Fruit fly (Drosophila melanogaster) whole organism, embryonic: ENCODE results near the gene RpL8.

Experiments
- Atf-2 ChIP-seq: fragments of 200-800 bp; sonication (Bioruptor generic); optimal IDR thresholded peaks from 2 replicates; lab custom pipeline; 2016; ENCODE audit warnings: missing biosample characterization, missing genetic modification characterization
- CG12769 ChIP-seq: fragments of 200-800 bp; sonication (Bioruptor generic); optimal IDR thresholded peaks from 2 replicates; lab custom pipeline; 2019; ENCODE audit warnings: missing biosample characterization, mild to moderate bottlenecking, missing genetic modification characterization, moderate library complexity
- CG1603 ChIP-seq: fragments of 200-800 bp; sonication (Bioruptor generic); optimal IDR thresholded peaks from 2 replicates; lab custom pipeline; 2019; ENCODE audit warnings: missing biosample characterization, mild to moderate bottlenecking, missing genetic modification characterization, moderate library complexity
- CG17328 ChIP-seq: fragments of 200-800 bp; sonication (Bioruptor generic); IDR thresholded peaks from 2 replicates; pipeline ENCODE4 v1.3.6; 2022; ENCODE audit warnings: missing biosample characterization, missing genetic modification characterization
- CG17361 ChIP-seq: fragments of 200-800 bp; sonication (Bioruptor generic); IDR thresholded peaks from 3 replicates; pipeline ENCODE4 v1.3.6; 2022; ENCODE audit warnings: missing biosample characterization, missing genetic modification characterization
- CG17829 ChIP-seq: fragments of 200-800 bp; optimal IDR thresholded peaks from 2 replicates; lab custom pipeline; 2019; ENCODE audit warnings: missing biosample characterization, mild to moderate bottlenecking, missing genetic modification characterization, moderate library complexity
- CG18262 ChIP-seq: fragments of 200-800 bp; optimal IDR thresholded peaks from 3 replicates; lab custom pipeline; 2019; ENCODE audit warnings: missing biosample characterization, mild to moderate bottlenecking, missing genetic modification characterization, moderate library complexity
- CG2199 ChIP-seq: fragments of 200-800 bp; sonication (Bioruptor generic); IDR thresholded peaks from 3 replicates; pipeline ENCODE4 v1.3.6; 2022; ENCODE audit warnings: missing biosample characterization, missing genetic modification characterization
- CG30020 ChIP-seq: fragments of 200-800 bp; optimal IDR thresholded peaks from 2 replicates; lab custom pipeline; 2019; ENCODE audit warnings: missing biosample characterization, mild to moderate bottlenecking, missing genetic modification characterization, moderate library complexity
- CG30431 ChIP-seq: fragments of 200-800 bp; sonication (Bioruptor generic); optimal IDR thresholded peaks from 2 replicates; lab custom pipeline; 2017; ENCODE audit warnings: missing biosample characterization, missing genetic modification characterization
- CG31388 ChIP-seq: fragments of 200-800 bp; sonication (Bioruptor generic); optimal IDR thresholded peaks from 2 replicates; lab custom pipeline; 2016; ENCODE audit warnings: missing biosample characterization, missing genetic modification characterization
- CG32767 ChIP-seq: fragments of 200-800 bp; sonication (Bioruptor generic); IDR thresholded peaks from 2 replicates; pipeline ENCODE4 v1.3.6; 2022; ENCODE audit warnings: missing biosample characterization, missing genetic modification characterization
- CG33213 ChIP-seq: fragments of 200-800 bp; sonication (Bioruptor generic); optimal IDR thresholded peaks from 3 replicates; lab custom pipeline; 2016; ENCODE audit warnings: missing biosample characterization, missing genetic modification characterization
- CG34224 ChIP-seq: fragments of 200-800 bp; sonication (Bioruptor generic); IDR thresholded peaks from 3 replicates; pipeline ENCODE4 v1.3.6; 2022; ENCODE audit warnings: missing biosample characterization, missing genetic modification characterization; ENCODE audit not compliant: partially characterized antibody
- CG4282 ChIP-seq: fragments of 200-800 bp; sonication (Bioruptor generic); optimal IDR thresholded peaks from 2 replicates; lab custom pipeline; 2016; ENCODE audit warnings: missing biosample characterization, missing genetic modification characterization
- CG4707 ChIP-seq: fragments of 200-800 bp; sonication (Bioruptor generic); optimal IDR thresholded peaks from 2 replicates; lab custom pipeline; 2018; ENCODE audit warnings: missing biosample characterization, mild to moderate bottlenecking, missing genetic modification characterization, moderate library complexity
- CG7271 ChIP-seq: fragments of 200-800 bp; sonication (Bioruptor generic); optimal IDR thresholded peaks from 2 replicates; lab custom pipeline; 2018; ENCODE audit warnings: missing biosample characterization, mild to moderate bottlenecking, missing genetic modification characterization, moderate library complexity
- CG7556 ChIP-seq: fragments of 200-800 bp; sonication (Bioruptor generic); optimal IDR thresholded peaks from 2 replicates; lab custom pipeline; 2017; ENCODE audit warnings: missing biosample characterization, mild to moderate bottlenecking, missing genetic modification characterization
- Dfd ChIP-seq, 2 experiments: fragments of >200 bp; optimal IDR thresholded peaks; 2 replicates each; lab custom pipeline; 2017; ENCODE audit warnings: missing biosample characterization in 2 of 2, missing genetic modification characterization in 2 of 2
- Hand ChIP-seq: fragments of 200-800 bp; sonication (Bioruptor generic); optimal IDR thresholded peaks from 2 replicates; lab custom pipeline; 2017; ENCODE audit warnings: mild to moderate bottlenecking, missing biosample characterization, missing genetic modification reagents, missing genetic modification characterization
- Hmx ChIP-seq: fragments of 200-800 bp; sonication (Bioruptor generic); optimal IDR thresholded peaks from 2 replicates; lab custom pipeline; 2016; ENCODE audit warnings: missing biosample characterization, missing genetic modification characterization
- Hr39 ChIP-seq: fragments of >200 bp; optimal IDR thresholded peaks from 2 replicates; lab custom pipeline; 2017
- Hr78 ChIP-seq, 2 experiments: fragments of 200-800 bp in 1 of 2; fragments of >200 bp in 1 of 2; sonication (Bioruptor generic) in 1 of 2; optimal IDR thresholded peaks; 2 replicates each; lab custom pipeline; 2017 to 2019; ENCODE audit warnings: missing biosample characterization in 2 of 2, missing genetic modification characterization in 2 of 2, mild to moderate bottlenecking in 1 of 2, moderate library complexity in 1 of 2
- Max ChIP-seq: fragments of 200-800 bp; sonication (Bioruptor generic); optimal IDR thresholded peaks from 2 replicates; lab custom pipeline; 2016; ENCODE audit warnings: missing biosample characterization, mild to moderate bottlenecking, missing genetic modification characterization
- Med ChIP-seq: fragments of 200-800 bp; sonication (Bioruptor generic); peaks from one replicate; lab custom pipeline; 2016; ENCODE audit warnings: missing biosample characterization, missing genetic modification characterization, mild to moderate bottlenecking, inconsistent platforms, moderate library complexity
- Nf-YC ChIP-seq: fragments of 200-800 bp; optimal IDR thresholded peaks from 3 replicates; lab custom pipeline; 2019; ENCODE audit warnings: missing biosample characterization, mild to moderate bottlenecking, missing genetic modification characterization, moderate library complexity
- Ravus ChIP-seq: fragments of 200-800 bp; sonication (Bioruptor generic); IDR thresholded peaks from 2 replicates; pipeline ENCODE4 v1.3.6; 2022; ENCODE audit warnings: missing biosample characterization, missing genetic modification characterization
- Spps ChIP-seq: fragments of 200-800 bp; sonication (Bioruptor generic); optimal IDR thresholded peaks from 2 replicates; lab custom pipeline; 2018; ENCODE audit warnings: missing biosample characterization, mild to moderate bottlenecking, missing genetic modification characterization
- Xrp1 ChIP-seq: fragments of 200-800 bp; sonication (Bioruptor generic); IDR thresholded peaks from 2 replicates; pipeline ENCODE4 v1.3.6; 2022; ENCODE audit warnings: missing biosample characterization, missing genetic modification characterization
- bbx ChIP-seq: fragments of 200-800 bp; sonication (Bioruptor generic); IDR thresholded peaks from 2 replicates; pipeline ENCODE4 v1.3.6; 2022; ENCODE audit warnings: missing biosample characterization, missing genetic modification characterization; ENCODE audit not compliant: partially characterized antibody
- bsh ChIP-seq, 2 experiments: fragments of 200-800 bp; sonication (Bioruptor generic); optimal IDR thresholded peaks; 2 replicates each; lab custom pipeline; 2017 to 2018; ENCODE audit warnings: mild to moderate bottlenecking in 2 of 2, missing biosample characterization in 2 of 2, missing genetic modification characterization in 2 of 2, moderate library complexity in 1 of 2
- btn ChIP-seq: fragments of 200-800 bp; sonication (Bioruptor generic); optimal IDR thresholded peaks from 2 replicates; lab custom pipeline; 2016; ENCODE audit warnings: missing biosample characterization, missing genetic modification characterization
- fd64A ChIP-seq: fragments of 200-800 bp; sonication (Bioruptor generic); optimal IDR thresholded peaks from 3 replicates; lab custom pipeline; 2018; ENCODE audit warnings: missing biosample characterization, mild to moderate bottlenecking, missing genetic modification characterization
- ftz-f1 ChIP-seq: fragments of 200-800 bp; sonication (Bioruptor generic); optimal IDR thresholded peaks from 2 replicates; lab custom pipeline; 2016; ENCODE audit warnings: missing biosample characterization, missing genetic modification characterization
- grau ChIP-seq: fragments of 200-800 bp; optimal IDR thresholded peaks from 3 replicates; lab custom pipeline; 2019; ENCODE audit warnings: missing biosample characterization, mild to moderate bottlenecking, missing genetic modification characterization, moderate library complexity
- h ChIP-seq: fragments of >200 bp; optimal IDR thresholded peaks from 2 replicates; lab custom pipeline; 2017
- jumu ChIP-seq: fragments of 200-800 bp; sonication (Bioruptor generic); optimal IDR thresholded peaks from 3 replicates; lab custom pipeline; 2016; ENCODE audit warnings: missing biosample characterization, missing genetic modification characterization
- nau ChIP-seq: fragments of 200-800 bp; sonication (Bioruptor generic); optimal IDR thresholded peaks from 3 replicates; lab custom pipeline; 2017; ENCODE audit warnings: missing biosample characterization, mild to moderate bottlenecking, missing genetic modification characterization, missing genetic modification reagents
- peb ChIP-seq: fragments of 200-800 bp; sonication (Bioruptor generic); IDR thresholded peaks from 2 replicates; pipeline ENCODE4 v1.3.6; 2022; ENCODE audit warnings: missing biosample characterization, missing genetic modification characterization
- salm ChIP-seq: fragments of 200-800 bp; sonication (Bioruptor generic); optimal IDR thresholded peaks from 2 replicates; lab custom pipeline; 2018; ENCODE audit warnings: missing biosample characterization, mild to moderate bottlenecking, missing genetic modification characterization
- slou ChIP-seq: fragments of 200-800 bp; sonication (Bioruptor generic); optimal IDR thresholded peaks from 3 replicates; lab custom pipeline; 2016; ENCODE audit warnings: missing biosample characterization, missing genetic modification characterization
- sr ChIP-seq: fragments of 200-800 bp; sonication (Bioruptor generic); IDR thresholded peaks from 3 replicates; pipeline ENCODE4 v1.3.6; 2022; ENCODE audit warnings: missing biosample characterization, missing genetic modification characterization
- trem ChIP-seq: fragments of 200-800 bp; optimal IDR thresholded peaks from 3 replicates; lab custom pipeline; 2019; ENCODE audit warnings: missing biosample characterization, mild to moderate bottlenecking, missing genetic modification characterization, moderate library complexity
- vnd ChIP-seq: fragments of 200-800 bp; sonication (Bioruptor generic); IDR thresholded peaks from 3 replicates; pipeline ENCODE4 v1.3.6; 2022; ENCODE audit warnings: missing biosample characterization, missing genetic modification characterization; ENCODE audit not compliant: partially characterized antibody
- vvl ChIP-seq: fragments of 200-800 bp; sonication (Bioruptor generic); IDR thresholded peaks from 2 replicates; pipeline ENCODE4 v1.3.6; 2022; ENCODE audit warnings: missing biosample characterization, missing genetic modification characterization

Gene RpL8

DNA sequence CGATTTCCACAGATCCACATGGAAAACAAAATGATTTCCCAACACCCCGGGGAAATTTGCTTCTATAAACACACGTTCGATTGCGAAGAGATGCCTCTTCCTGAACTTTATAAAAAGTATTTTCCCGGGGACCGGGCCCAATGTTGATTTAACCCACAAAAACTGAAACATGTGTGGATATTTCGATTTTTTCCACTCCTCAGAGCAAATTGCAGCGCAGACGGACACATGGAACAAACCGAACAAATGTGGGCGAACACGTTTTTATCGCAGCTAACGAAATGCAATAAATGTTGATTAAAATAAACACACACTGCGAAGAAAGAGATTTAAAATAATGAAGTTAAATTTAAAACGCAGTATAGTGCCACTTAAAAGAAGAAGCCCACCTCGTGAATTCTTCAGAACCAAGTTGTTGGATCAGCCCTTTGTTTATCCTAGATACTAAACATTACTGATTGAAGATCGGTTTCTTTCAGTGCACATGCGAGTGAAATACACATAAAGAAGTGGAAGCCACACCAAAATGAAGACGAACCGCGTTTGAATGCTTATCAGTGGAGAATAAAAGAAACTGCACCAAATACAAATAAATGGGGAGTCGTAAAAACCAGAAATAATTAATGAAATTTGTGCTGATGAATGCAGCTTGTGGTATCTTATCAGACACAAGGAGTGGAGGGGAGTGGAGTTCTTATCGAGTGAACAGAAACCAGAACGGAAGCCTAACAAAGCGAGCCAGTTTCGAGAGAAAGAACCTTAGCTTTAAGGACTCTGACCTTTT lies 4.3 kb upstream of the RpL8 start (continued):
- TF ChIP-seq CG34224 (GFP tag; lab: Robert Waterston, UW) (no peak), CG18262 (tag; lab: Kevin White, UChicago) (peak; percentile 89), vnd (GFP tag; lab: Robert Waterston, UW) (no peak), Nf-YC (tag; lab: Kevin White, UChicago) (peak; percentile 24)

dm6 chr3L:2583537-2583870 lies 3.8 kb upstream of the RpL8 start:
- TF ChIP-seq CG30020 (tag; lab: Kevin White, UChicago) (no peak), CG12769 (tag; lab: Kevin White, UChicago) (no peak), bbx (GFP tag; lab: Robert Waterston, UW) (0 out of 2 replicates have a peak, but pooled peaks have one; percentile 20), sr (peak; percentile 99), Med (GFP tag; lab: Kevin White, UChicago) (peak; percentile 27), ftz-f1 (GFP tag; lab: Kevin White, UChicago) (peak; percentile 53), Hr78 (GFP tag; optimal IDR thresholded peaks at IDR 0.05; lab: Kevin White, UChicago) (peak in 1 of 2 experiments; percentile 74)
- TF ChIP-seq, all 482 proteins: peak for 5

- peak; percentile 83 for TF ChIP-seq CG32767 (GFP tag; lab: Robert Waterston, UW)
- TF ChIP-seq peb: no peak
- peak; percentile 45 for TF ChIP-seq CG31388
- TF ChIP-seq CG4707: peak; percentile 55
- TF ChIP-seq Xrp1: peak; percentile 73
- peak; percentile 79 for TF ChIP-seq fd64A (GFP tag; lab: Kevin White, UChicago)
- peak; percentile 84 for TF ChIP-seq grau (tag; lab: Kevin White, UChicago)
- peak; percentile 92 for TF ChIP-seq CG7556
- peak; percentile 87 for TF ChIP-seq Hand (GFP tag; lab: Kevin White, UChicago)
- TF ChIP-seq CG17829 (tag; lab: Kevin White, UChicago): peak; percentile 83
- no peak for TF ChIP-seq h
- TF ChIP-seq Hmx (GFP tag; lab: Kevin White, UChicago): no peak
- peak; percentile 89 for TF ChIP-seq nau (GFP tag; lab: Kevin White, UChicago)
- peak; percentile 98 for TF ChIP-seq CG17361 (GFP tag; lab: Robert Waterston, UW)
- TF ChIP-seq CG7271 (tag; lab: Kevin White, UChicago): no peak
- TF ChIP-seq CG30431 (GFP tag; lab: Kevin White, UChicago): peak; percentile 61
- TF ChIP-seq Hr78 (GFP tag; optimal IDR thresholded peaks at IDR 0.05; lab: Kevin White, UChicago): peak in 1 of 2 experiments; percentile 95
- TF ChIP-seq btn (GFP tag; lab: Kevin White, UChicago): peak; percentile 59
- TF ChIP-seq slou (GFP tag; lab: Kevin White, UChicago): no peak
- peak; percentile 40; the same call in 1 of the 2 replicates for TF ChIP-seq vvl (GFP tag; lab: Robert Waterston, UW)
- TF ChIP-seq CG33213 (GFP tag; lab: Kevin White, UChicago): peak; percentile 57
- TF ChIP-seq Ravus: peak; percentile 27; the same call in 1 of the 2 replicates
- TF ChIP-seq salm (tag; lab: Kevin White, UChicago): peak; percentile 68
- peak; percentile 40 for TF ChIP-seq Spps (tag; lab: Kevin White, UChicago)
- no peak for TF ChIP-seq Dfd (GFP tag; optimal IDR thresholded peaks at IDR 0.05; lab: Kevin White, UChicago)
- no peak for TF ChIP-seq CG4282
- peak; percentile 46 for TF ChIP-seq CG17328
- TF ChIP-seq Max (GFP tag; lab: Kevin White, UChicago): peak; percentile 69
- no peak for TF ChIP-seq CG2199
- peak; percentile 80 to 86 for TF ChIP-seq bsh (GFP tag; optimal IDR thresholded peaks at IDR 0.05; lab: Kevin White, UChicago)
- TF ChIP-seq jumu: peak; percentile 63
- TF ChIP-seq Atf-2: peak; percentile 68
- no peak for TF ChIP-seq Hr39 (lab: Kevin White, UChicago)
- peak; percentile 41 for TF ChIP-seq trem
- peak; percentile 62 for TF ChIP-seq CG1603 (tag; lab: Kevin White, UChicago)
Measured at dm6 chr3L:2584119-2584805, 3.0 kb upstream of the RpL8 start.
